Fruit fly (Drosophila melanogaster) whole organism, prepupa: ENCODE results near the gene CG7739.
A peak's percentile ranks its signal among the peaks of the same experiment; 100 is the strongest.

Experiments
- Blimp-1 ChIP-seq: fragments of 200-800 bp; sonication (Bioruptor generic); optimal IDR thresholded peaks from 3 replicates; lab custom pipeline; 2017; ENCODE audit warnings: missing biosample characterization, missing genetic modification characterization, mild to moderate bottlenecking, moderate library complexity, missing genetic modification reagents
- CG10631 ChIP-seq: fragments of 200-800 bp; sonication (Bioruptor generic); optimal IDR thresholded peaks from 2 replicates; lab custom pipeline; 2016; ENCODE audit warnings: missing biosample characterization, missing genetic modification characterization
- CG11294 ChIP-seq: fragments of 200-800 bp; sonication (Bioruptor generic); IDR thresholded peaks from 2 replicates; pipeline ENCODE4 v1.3.6; 2022; ENCODE audit warnings: missing biosample characterization, missing genetic modification characterization
- CG11762 ChIP-seq: fragments of 200-800 bp; sonication (Bioruptor generic); optimal IDR thresholded peaks from 3 replicates; lab custom pipeline; 2016; ENCODE audit warnings: missing biosample characterization, missing genetic modification characterization; ENCODE audit not compliant: insufficient read depth
- CG1621 ChIP-seq: fragments of 200-800 bp; sonication (Bioruptor generic); optimal IDR thresholded peaks from 3 replicates; lab custom pipeline; 2018; ENCODE audit warnings: missing biosample characterization, mild to moderate bottlenecking, missing genetic modification characterization
- CG16779 ChIP-seq: fragments of 200-800 bp; sonication (Bioruptor generic); optimal IDR thresholded peaks from 3 replicates; lab custom pipeline; 2017; ENCODE audit warnings: missing biosample characterization, mild to moderate bottlenecking, missing genetic modification characterization
- CG3032 ChIP-seq: fragments of 200-800 bp; optimal IDR thresholded peaks from 2 replicates; lab custom pipeline; 2019; ENCODE audit warnings: missing biosample characterization, mild to moderate bottlenecking, missing genetic modification characterization, moderate library complexity
- CG31627 ChIP-seq: fragments of 200-800 bp; sonication (Bioruptor generic); optimal IDR thresholded peaks from 3 replicates; lab custom pipeline; 2016; ENCODE audit warnings: missing biosample characterization, missing genetic modification characterization
- CG32006 ChIP-seq: fragments of 200-800 bp; sonication (Bioruptor generic); optimal IDR thresholded peaks from 3 replicates; lab custom pipeline; 2017; ENCODE audit warnings: missing biosample characterization, mild to moderate bottlenecking, missing genetic modification characterization
- CG34406 ChIP-seq: fragments of 200-800 bp; sonication (Bioruptor generic); optimal IDR thresholded peaks from 3 replicates; lab custom pipeline; 2016; ENCODE audit warnings: missing biosample characterization, missing genetic modification characterization
- CG3919 ChIP-seq: fragments of 200-800 bp; sonication (Bioruptor generic); optimal IDR thresholded peaks from 3 replicates; lab custom pipeline; 2016; ENCODE audit warnings: missing biosample characterization, missing genetic modification characterization
- CG4318 ChIP-seq: fragments of 200-800 bp; sonication (Bioruptor generic); optimal IDR thresholded peaks from 3 replicates; lab custom pipeline; 2017; ENCODE audit warnings: missing biosample characterization, mild to moderate bottlenecking, missing genetic modification characterization
- CG6163 ChIP-seq: fragments of 200-800 bp; sonication (Bioruptor generic); IDR thresholded peaks from 3 replicates; pipeline ENCODE4 v1.3.6; 2022; ENCODE audit warnings: missing biosample characterization, missing genetic modification characterization
- CG6276 ChIP-seq: fragments of 200-800 bp; sonication (Bioruptor generic); optimal IDR thresholded peaks from 2 replicates; lab custom pipeline; 2017; ENCODE audit warnings: missing biosample characterization, mild to moderate bottlenecking, missing genetic modification characterization
- CG6792 ChIP-seq: fragments of 200-800 bp; sonication (Bioruptor generic); optimal IDR thresholded peaks from 3 replicates; lab custom pipeline; 2016; ENCODE audit warnings: missing biosample characterization, missing genetic modification characterization
- CG6854 ChIP-seq: fragments of 200-800 bp; sonication (Bioruptor generic); optimal IDR thresholded peaks from 2 replicates; lab custom pipeline; 2017; ENCODE audit warnings: missing biosample characterization, mild to moderate bottlenecking, missing genetic modification characterization
- CG7368 ChIP-seq: fragments of 200-800 bp; sonication (Bioruptor generic); optimal IDR thresholded peaks from 3 replicates; lab custom pipeline; 2016; ENCODE audit warnings: missing biosample characterization, missing genetic modification characterization
- CG8119 ChIP-seq: fragments of 200-800 bp; sonication (Bioruptor generic); IDR thresholded peaks from 3 replicates; pipeline ENCODE4 v1.3.6; 2022; ENCODE audit warnings: missing biosample characterization, missing genetic modification characterization
- CG8319 ChIP-seq: fragments of 200-800 bp; sonication (Bioruptor generic); optimal IDR thresholded peaks from 3 replicates; lab custom pipeline; 2016; ENCODE audit warnings: missing biosample characterization, missing genetic modification characterization
- CG8632 ChIP-seq: fragments of 200-800 bp; sonication (Bioruptor generic); optimal IDR thresholded peaks from 3 replicates; lab custom pipeline; 2016; ENCODE audit warnings: missing biosample characterization, missing genetic modification characterization
- CG9139 ChIP-seq: fragments of 200-800 bp; sonication (Bioruptor generic); optimal IDR thresholded peaks from 3 replicates; lab custom pipeline; 2017; ENCODE audit warnings: missing biosample characterization, mild to moderate bottlenecking, missing genetic modification characterization
- Eip78C ChIP-seq: fragments of 200-800 bp; sonication (Bioruptor generic); peaks from one replicate; lab custom pipeline; 2016; ENCODE audit warnings: missing biosample characterization, missing genetic modification characterization
- Eip93F ChIP-seq: fragments of 200-800 bp; sonication (Bioruptor generic); optimal IDR thresholded peaks from 2 replicates; lab custom pipeline; 2016; ENCODE audit warnings: missing biosample characterization, mild to moderate bottlenecking, missing genetic modification characterization
- Ets96B ChIP-seq: fragments of 200-800 bp; optimal IDR thresholded peaks from 2 replicates; lab custom pipeline; 2019; ENCODE audit warnings: missing biosample characterization, mild to moderate bottlenecking, missing genetic modification characterization, moderate library complexity
- Gug ChIP-seq: fragments of 200-800 bp; sonication (Bioruptor generic); IDR thresholded peaks from 2 replicates; pipeline ENCODE4 v1.3.6; 2022; ENCODE audit warnings: missing biosample characterization, missing genetic modification characterization
- Hr38 ChIP-seq: sonication (Bioruptor generic); optimal IDR thresholded peaks from 2 replicates; lab custom pipeline; 2016; ENCODE audit warnings: missing biosample characterization, missing genetic modification characterization
- Hr39 ChIP-seq: fragments of 200-800 bp; sonication (Bioruptor generic); optimal IDR thresholded peaks from 2 replicates; lab custom pipeline; 2016; ENCODE audit warnings: missing biosample characterization, missing genetic modification characterization
- Hr4 ChIP-seq: fragments of 200-800 bp; sonication (Bioruptor generic); optimal IDR thresholded peaks from 3 replicates; lab custom pipeline; 2016; ENCODE audit warnings: missing biosample characterization, missing genetic modification characterization
- Lpt ChIP-seq: fragments of 200-800 bp; sonication (Bioruptor generic); optimal IDR thresholded peaks from 3 replicates; lab custom pipeline; 2016; ENCODE audit warnings: missing biosample characterization, missing genetic modification characterization
- Met ChIP-seq: fragments of 200-800 bp; sonication (Bioruptor generic); optimal IDR thresholded peaks from 3 replicates; lab custom pipeline; 2016; ENCODE audit warnings: missing biosample characterization, missing genetic modification characterization
- OdsH ChIP-seq: fragments of 200-800 bp; sonication (Bioruptor generic); optimal IDR thresholded peaks from 3 replicates; lab custom pipeline; 2016; ENCODE audit warnings: missing biosample characterization, missing genetic modification characterization
- Smox ChIP-seq: fragments of 200-800 bp; sonication (Bioruptor generic); optimal IDR thresholded peaks from 3 replicates; lab custom pipeline; 2016; ENCODE audit warnings: missing biosample characterization, missing genetic modification characterization
- Sox102F ChIP-seq: fragments of 200-800 bp; sonication (Bioruptor generic); optimal IDR thresholded peaks from 2 replicates; lab custom pipeline; 2016; ENCODE audit warnings: missing biosample characterization, mild to moderate bottlenecking, missing genetic modification characterization
- Sox14 ChIP-seq: fragments of 200-800 bp; sonication (Bioruptor generic); optimal IDR thresholded peaks from 3 replicates; lab custom pipeline; 2016; ENCODE audit warnings: missing biosample characterization, missing genetic modification characterization
- Sox15 ChIP-seq: fragments of 200-800 bp; sonication (Bioruptor generic); optimal IDR thresholded peaks from 3 replicates; lab custom pipeline; 2016; ENCODE audit warnings: missing biosample characterization, missing genetic modification characterization
- achi ChIP-seq: fragments of 200-800 bp; sonication (Bioruptor generic); optimal IDR thresholded peaks from 3 replicates; lab custom pipeline; 2016; ENCODE audit warnings: missing biosample characterization, missing genetic modification characterization
- acj6 ChIP-seq: fragments of 200-800 bp; sonication (Bioruptor generic); optimal IDR thresholded peaks from 3 replicates; lab custom pipeline; 2016; ENCODE audit warnings: missing biosample characterization, missing genetic modification characterization
- cyc ChIP-seq: fragments of 200-800 bp; sonication (Bioruptor generic); optimal IDR thresholded peaks from 3 replicates; lab custom pipeline; 2016; ENCODE audit warnings: missing biosample characterization, missing genetic modification characterization
- dac ChIP-seq: fragments of 200-800 bp; sonication (Bioruptor generic); optimal IDR thresholded peaks from 2 replicates; lab custom pipeline; 2017; ENCODE audit warnings: missing biosample characterization, mild to moderate bottlenecking, missing genetic modification characterization
- eg ChIP-seq: fragments of 200-800 bp; sonication (Bioruptor generic); IDR thresholded peaks from 3 replicates; pipeline ENCODE4 v1.3.6; 2022; ENCODE audit warnings: missing biosample characterization, missing genetic modification characterization
- esn ChIP-seq: fragments of 200-800 bp; sonication (Bioruptor generic); optimal IDR thresholded peaks from 2 replicates; lab custom pipeline; 2016; ENCODE audit warnings: missing biosample characterization, mild to moderate bottlenecking, missing genetic modification characterization, moderate library complexity
- fd59A ChIP-seq: fragments of 200-800 bp; sonication (Bioruptor generic); optimal IDR thresholded peaks from 2 replicates; lab custom pipeline; 2017; ENCODE audit warnings: missing biosample characterization, mild to moderate bottlenecking, missing genetic modification characterization, missing genetic modification reagents
- fd85E ChIP-seq: fragments of 200-800 bp; sonication (Bioruptor generic); optimal IDR thresholded peaks from 3 replicates; lab custom pipeline; 2016; ENCODE audit warnings: missing biosample characterization, missing genetic modification characterization
- fkh ChIP-seq: fragments of 200-800 bp; sonication (Bioruptor generic); optimal IDR thresholded peaks from 3 replicates; lab custom pipeline; 2017; ENCODE audit warnings: missing biosample characterization, mild to moderate bottlenecking, missing genetic modification characterization, moderate library complexity
- pdm3 ChIP-seq: fragments of 200-800 bp; sonication (Bioruptor generic); optimal IDR thresholded peaks from 3 replicates; lab custom pipeline; 2016; ENCODE audit warnings: missing biosample characterization, missing genetic modification characterization
- salr ChIP-seq, 2 experiments: fragments of 200-800 bp; sonication (Bioruptor generic); optimal IDR thresholded peaks; 3 replicates each; lab custom pipeline; 2016 to 2018; ENCODE audit warnings: missing biosample characterization in 2 of 2, missing genetic modification characterization in 2 of 2, mild to moderate bottlenecking in 1 of 2
- spab ChIP-seq: fragments of 200-800 bp; sonication (Bioruptor generic); optimal IDR thresholded peaks from 2 replicates; lab custom pipeline; 2017; ENCODE audit warnings: missing biosample characterization, mild to moderate bottlenecking, missing genetic modification characterization, missing genetic modification reagents
- ss ChIP-seq, 2 experiments: fragments of 200-800 bp; sonication (Bioruptor generic); optimal IDR thresholded peaks; 2 replicates in 1 of 2; 3 replicates in 1 of 2; lab custom pipeline; 2017 to 2018; ENCODE audit warnings: mild to moderate bottlenecking in 2 of 2, missing biosample characterization in 2 of 2, missing genetic modification characterization in 2 of 2, moderate library complexity in 1 of 2
- svp ChIP-seq: fragments of 200-800 bp; sonication (Bioruptor generic); peaks from one replicate; lab custom pipeline; 2016; ENCODE audit warnings: missing biosample characterization, missing genetic modification characterization
- topi ChIP-seq: fragments of 200-800 bp; sonication (Bioruptor generic); optimal IDR thresholded peaks from 3 replicates; lab custom pipeline; 2016; ENCODE audit warnings: missing biosample characterization, missing genetic modification characterization

Gene CG7739

dm6 chr3L:15595980-15596379 is 33.1 kb upstream of the CG7739 start (continued):
- TF ChIP-seq CG1621 (peak; percentile 14), acj6 (GFP tag; lab: Kevin White, UChicago) (peak; percentile 24), CG6792 (peak; percentile 11), eg (GFP tag; lab: Robert Waterston, UW) (0 out of 3 replicates have a peak, but pooled peaks have one; percentile 21)
- TF ChIP-seq, all 60 proteins: peak for 21

DNA sequence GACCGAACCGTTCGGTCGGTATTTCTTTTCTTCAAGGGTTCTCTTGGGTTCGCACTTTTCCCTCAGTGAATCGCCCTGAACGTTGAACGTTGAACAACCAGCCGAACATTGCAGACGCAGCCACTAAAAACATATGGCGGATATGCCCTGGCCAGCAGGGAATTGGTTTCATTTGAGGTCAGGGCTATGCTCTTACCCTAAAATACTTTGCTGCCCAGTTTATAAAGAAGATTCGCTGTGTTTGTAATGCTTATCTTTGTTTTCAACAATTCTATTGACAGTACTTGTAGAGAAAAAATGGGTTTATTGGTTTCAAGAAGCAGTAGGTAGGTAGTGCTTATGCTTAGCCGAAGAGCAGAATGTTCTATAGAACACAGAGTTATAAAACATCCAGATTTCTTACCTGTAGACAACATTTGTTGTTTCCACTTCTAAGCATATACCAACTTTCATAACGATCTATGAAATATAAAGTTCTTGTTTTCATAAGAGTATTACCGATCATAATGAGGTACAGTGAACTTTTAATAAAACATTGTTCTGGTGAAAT is 32.4 kb upstream of the CG7739 start:
- TF ChIP-seq CG32006 (peak; percentile 39), CG11294 (GFP tag; lab: Robert Waterston, UW) (no peak), CG34406 (GFP tag; lab: Kevin White, UChicago) (no peak), Met (no peak), OdsH (GFP tag; lab: Kevin White, UChicago) (peak; percentile 7), fd59A (GFP tag; lab: Kevin White, UChicago) (peak; percentile 1), esn (peak; percentile 8), Sox102F (GFP tag; lab: Kevin White, UChicago) (no peak), Hr38 (no peak), CG16779 (no peak), spab (GFP tag; lab: Kevin White, UChicago) (no peak), Blimp-1 (GFP tag; lab: Kevin White, UChicago) (no peak), CG6792 (no peak), svp (GFP tag; lab: Kevin White, UChicago) (no peak), Hr39 (peak; percentile 9), Sox15 (GFP tag; lab: Kevin White, UChicago) (no peak), CG10631 (GFP tag; lab: Kevin White, UChicago) (peak; percentile 39), eg (GFP tag; lab: Robert Waterston, UW) (no peak), CG6276 (GFP tag; lab: Kevin White, UChicago) (no peak), CG7368 (GFP tag; lab: Kevin White, UChicago) (no peak), CG9139 (GFP tag; lab: Kevin White, UChicago) (no peak), CG3919 (no peak), topi (GFP tag; lab: Kevin White, UChicago) (peak; percentile 2), Sox14 (GFP tag; lab: Kevin White, UChicago) (no peak), CG11762 (no peak), fkh (GFP tag; lab: Kevin White, UChicago) (peak; percentile 30), CG8319 (GFP tag; lab: Kevin White, UChicago) (no peak), CG8119 (GFP tag; lab: Robert Waterston, UW) (no peak), pdm3 (GFP tag; lab: Kevin White, UChicago) (peak; percentile 4), Eip78C (peak; percentile 69), CG3032 (tag; lab: Kevin White, UChicago) (peak; percentile 21), ss (GFP tag; optimal IDR thresholded peaks at IDR 0.05; lab: Kevin White, UChicago) (no peak), salr (GFP tag; optimal IDR thresholded peaks at IDR 0.05; lab: Kevin White, UChicago) (no peak), fd85E (GFP tag; lab: Kevin White, UChicago) (no peak), CG6163 (GFP tag; lab: Robert Waterston, UW) (no peak), Eip93F (GFP tag; lab: Kevin White, UChicago) (no peak), Smox (GFP tag; lab: Kevin White, UChicago) (no peak), dac (GFP tag; lab: Kevin White, UChicago) (no peak), Ets96B (tag; lab: Kevin White, UChicago) (peak; percentile 7), CG4318 (GFP tag; lab: Kevin White, UChicago) (no peak), achi (GFP tag; lab: Kevin White, UChicago) (peak; percentile 12), CG6854 (GFP tag; lab: Kevin White, UChicago) (no peak), CG8632 (GFP tag; lab: Kevin White, UChicago) (no peak), cyc (GFP tag; lab: Kevin White, UChicago) (peak; percentile 23), Gug (GFP tag; lab: Robert Waterston, UW) (no peak), CG31627 (GFP tag; lab: Kevin White, UChicago) (peak; percentile 6), Lpt (GFP tag; lab: Kevin White, UChicago) (no peak), Hr4 (GFP tag; lab: Kevin White, UChicago) (no peak), acj6 (GFP tag; lab: Kevin White, UChicago) (peak; percentile 15)
